Fruit fly (Drosophila melanogaster) whole organism, embryonic: ENCODE results near the gene CG32079.

Experiments
- Adf1 ChIP-seq: fragments of 200-800 bp; sonication (Bioruptor generic); IDR thresholded peaks from 2 replicates; pipeline ENCODE4 v1.3.6; 2022; ENCODE audit warnings: missing biosample characterization, missing genetic modification characterization
- CG10565 ChIP-seq: fragments of 200-800 bp; sonication (Bioruptor generic); optimal IDR thresholded peaks from 3 replicates; lab custom pipeline; 2016; ENCODE audit warnings: missing biosample characterization, mild to moderate bottlenecking, missing genetic modification characterization
- CG3065 ChIP-seq: fragments of 200-800 bp; sonication (Bioruptor generic); optimal IDR thresholded peaks from 2 replicates; lab custom pipeline; 2016; ENCODE audit warnings: missing biosample characterization, missing genetic modification characterization
- CG31365 ChIP-seq: fragments of 200-800 bp; sonication (Bioruptor generic); optimal IDR thresholded peaks from 2 replicates; lab custom pipeline; 2018; ENCODE audit warnings: missing biosample characterization, mild to moderate bottlenecking, missing genetic modification characterization
- Hsf ChIP-seq: fragments of 200-800 bp; sonication (Bioruptor generic); optimal IDR thresholded peaks from 3 replicates; lab custom pipeline; 2016; ENCODE audit warnings: missing biosample characterization, missing genetic modification characterization
- Nf-YC ChIP-seq: fragments of 200-800 bp; optimal IDR thresholded peaks from 3 replicates; lab custom pipeline; 2019; ENCODE audit warnings: missing biosample characterization, mild to moderate bottlenecking, missing genetic modification characterization, moderate library complexity
- Optix ChIP-seq: fragments of 200-800 bp; sonication (Bioruptor generic); IDR thresholded peaks from 3 replicates; pipeline ENCODE4 v1.3.6; 2022; ENCODE audit warnings: missing biosample characterization, missing genetic modification characterization
- fd102C ChIP-seq: fragments of 200-800 bp; sonication (Bioruptor generic); optimal IDR thresholded peaks from 2 replicates; lab custom pipeline; 2018; ENCODE audit warnings: missing biosample characterization, mild to moderate bottlenecking, missing genetic modification characterization, moderate library complexity
- her ChIP-seq: fragments of 200-800 bp; sonication (Bioruptor generic); optimal IDR thresholded peaks from 2 replicates; lab custom pipeline; 2016; ENCODE audit warnings: missing biosample characterization, missing genetic modification characterization
- insv ChIP-seq, 2 experiments: fragments of 200-800 bp; sonication (Bioruptor generic); optimal IDR thresholded peaks; 3 replicates each; lab custom pipeline; 2016 to 2018; ENCODE audit warnings: missing biosample characterization in 2 of 2, missing genetic modification characterization in 2 of 2
- oc ChIP-seq: fragments of 200-800 bp; sonication (Bioruptor generic); optimal IDR thresholded peaks from 2 replicates; lab custom pipeline; 2018; ENCODE audit warnings: missing biosample characterization, mild to moderate bottlenecking, missing genetic modification characterization, moderate library complexity
- sens ChIP-seq: fragments of 200-800 bp; sonication (Bioruptor generic); peaks from one replicate; lab custom pipeline; 2016; ENCODE audit warnings: missing biosample characterization, missing genetic modification characterization

dm6 chr3L:10999558-10999957 is 25.8 kb upstream of the CG32079 start:
- TF ChIP-seq CG10565 (GFP tag; lab: Kevin White, UChicago) (no peak), CG3065 (GFP tag; lab: Kevin White, UChicago) (no peak), sens (GFP tag; lab: Kevin White, UChicago) (no peak), CG31365 (tag; lab: Kevin White, UChicago) (no peak), her (no peak), fd102C (GFP tag; lab: Kevin White, UChicago) (no peak), Optix (no peak), insv (GFP tag; optimal IDR thresholded peaks at IDR 0.05; lab: Kevin White, UChicago) (no peak), Nf-YC (tag; lab: Kevin White, UChicago) (no peak), oc (peak; percentile 33), Hsf (GFP tag; lab: Kevin White, UChicago) (no peak), Adf1 (GFP tag; lab: Robert Waterston, UW) (no peak)
